Worm (Caenorhabditis elegans) whole organism, young adult: ENCODE results near the gene efn-4.

Source experiments
- B0336.3 ChIP-seq: fragments of 200-800 bp; sonication (Bioruptor generic); IDR thresholded peaks from 2 replicates; pipeline ENCODE4 v1.3.6; 2022; ENCODE audit warnings: missing genetic modification characterization, missing compliant biosample characterization
- D2030.7 ChIP-seq: fragments of 200-800 bp; sonication (Bioruptor generic); IDR thresholded peaks from 2 replicates; pipeline ENCODE4 v1.3.6; 2022; ENCODE audit warnings: missing genetic modification reagents, missing genetic modification characterization, missing compliant biosample characterization
- F37B4.10 ChIP-seq: fragments of 200-800 bp; sonication (Bioruptor generic); IDR thresholded peaks from 2 replicates; pipeline ENCODE4 v1.3.6; 2022; ENCODE audit warnings: missing genetic modification characterization, missing compliant biosample characterization
- F49E8.2 ChIP-seq: sonication (generic microtip); optimal IDR thresholded peaks from 3 replicates; lab custom pipeline; 2017; ENCODE audit warnings: missing genetic modification characterization, mild to moderate bottlenecking, missing compliant biosample characterization, antibody characterized with exemption, moderate library complexity; ENCODE audit not compliant: insufficient read depth
- F57A8.1 ChIP-seq: fragments of 200-800 bp; sonication (Bioruptor generic); optimal IDR thresholded peaks from 2 replicates; lab custom pipeline; 2018; ENCODE audit warnings: mild to moderate bottlenecking, missing genetic modification characterization, moderate library complexity, missing compliant biosample characterization
- F57C9.4 ChIP-seq: sonication (generic microtip); optimal IDR thresholded peaks from 2 replicates; lab custom pipeline; 2017; ENCODE audit warnings: mild to moderate bottlenecking, missing genetic modification characterization, missing compliant biosample characterization
- K11D2.4 ChIP-seq: fragments of 200-800 bp; sonication (Bioruptor generic); IDR thresholded peaks from 2 replicates; pipeline ENCODE4 v1.3.6; 2022; ENCODE audit warnings: missing genetic modification reagents, missing genetic modification characterization, missing compliant biosample characterization
- T07F8.4 ChIP-seq: sonication (generic microtip); optimal IDR thresholded peaks from 2 replicates; lab custom pipeline; 2016; ENCODE audit warnings: mild to moderate bottlenecking, missing genetic modification characterization, moderate library complexity, missing compliant biosample characterization
- T26A5.8 ChIP-seq: sonication (generic microtip); optimal IDR thresholded peaks from 2 replicates; lab custom pipeline; 2016; ENCODE audit warnings: missing genetic modification characterization, missing compliant biosample characterization
- Y67H2A.10 ChIP-seq: fragments of 200-800 bp; sonication (Bioruptor generic); conservative IDR thresholded peaks from 2 replicates; pipeline ENCODE4 v1.3.6; 2022; ENCODE audit warnings: missing genetic modification reagents, missing genetic modification characterization, missing compliant biosample characterization
- Y79H2A.3 ChIP-seq: fragments of 200-800 bp; sonication (Bioruptor generic); conservative IDR thresholded peaks from 2 replicates; pipeline ENCODE4 v1.3.6; 2022; ENCODE audit warnings: missing genetic modification reagents, missing genetic modification characterization, missing compliant biosample characterization
- ZK185.1 ChIP-seq: sonication (generic microtip); optimal IDR thresholded peaks from 2 replicates; lab custom pipeline; 2016; ENCODE audit warnings: mild to moderate bottlenecking, missing genetic modification characterization, missing compliant biosample characterization; ENCODE audit not compliant: poor library complexity, severe bottlenecking
- aptf-2 ChIP-seq: fragments of 200-800 bp; sonication (Bioruptor generic); conservative IDR thresholded peaks from 2 replicates; pipeline ENCODE4 v1.3.6; 2022; ENCODE audit warnings: missing genetic modification reagents, missing genetic modification characterization, missing compliant biosample characterization
- aptf-3 ChIP-seq: fragments of 200-800 bp; sonication (Bioruptor generic); IDR thresholded peaks from 2 replicates; pipeline ENCODE4 v1.3.6; 2022; ENCODE audit warnings: missing genetic modification characterization, missing compliant biosample characterization
- attf-6 ChIP-seq: fragments of 200-800 bp; sonication (Bioruptor generic); IDR thresholded peaks from 2 replicates; pipeline ENCODE4 v1.3.6; 2022; ENCODE audit warnings: missing genetic modification reagents, missing genetic modification characterization, missing compliant biosample characterization
- bed-1 ChIP-seq: fragments of 200-800 bp; sonication (Bioruptor generic); IDR thresholded peaks from 2 replicates; pipeline ENCODE4 v1.3.6; 2022; ENCODE audit warnings: missing genetic modification reagents, missing genetic modification characterization, missing compliant biosample characterization
- ceh-27 ChIP-seq: fragments of 200-800 bp; sonication (Bioruptor generic); optimal IDR thresholded peaks from 2 replicates; lab custom pipeline; 2018; ENCODE audit warnings: mild to moderate bottlenecking, missing genetic modification characterization, moderate library complexity, missing compliant biosample characterization
- ceh-40 ChIP-seq: fragments of 200-800 bp; sonication (Bioruptor generic); IDR thresholded peaks from 2 replicates; pipeline ENCODE4 v1.3.6; 2022; ENCODE audit warnings: missing genetic modification characterization, missing compliant biosample characterization
- die-1 ChIP-seq: sonication (generic microtip); optimal IDR thresholded peaks from 2 replicates; lab custom pipeline; 2016; ENCODE audit warnings: missing genotype, mild to moderate bottlenecking, missing genetic modification characterization, missing compliant biosample characterization
- egl-18 ChIP-seq: fragments of 200-800 bp; sonication (Bioruptor generic); IDR thresholded peaks from 2 replicates; pipeline ENCODE4 v1.3.6; 2022; ENCODE audit warnings: missing genetic modification reagents, missing genetic modification characterization, missing compliant biosample characterization
- ekl-4 ChIP-seq: fragments of 200-800 bp; sonication (Bioruptor generic); IDR thresholded peaks from 2 replicates; pipeline ENCODE4 v1.3.6; 2022; ENCODE audit warnings: missing genetic modification reagents, missing genetic modification characterization, missing compliant biosample characterization
- ets-4 ChIP-seq: fragments of 200-800 bp; sonication (Bioruptor generic); optimal IDR thresholded peaks from 2 replicates; lab custom pipeline; 2018; ENCODE audit warnings: mild to moderate bottlenecking, missing genetic modification characterization, missing compliant biosample characterization
- fkh-3 ChIP-seq: sonication (generic microtip); optimal IDR thresholded peaks from 2 replicates; lab custom pipeline; 2016; ENCODE audit warnings: mild to moderate bottlenecking, missing genetic modification characterization, missing compliant biosample characterization
- gei-17 ChIP-seq: fragments of 200-800 bp; sonication (Bioruptor generic); optimal IDR thresholded peaks from 2 replicates; lab custom pipeline; 2018; ENCODE audit warnings: mild to moderate bottlenecking, missing genetic modification characterization, missing compliant biosample characterization
- hlh-26 ChIP-seq: fragments of 200-800 bp; sonication (Bioruptor generic); conservative IDR thresholded peaks from 2 replicates; pipeline ENCODE4 v1.3.6; 2022; ENCODE audit warnings: missing genetic modification reagents, missing genetic modification characterization, missing compliant biosample characterization
- hmg-1.2 ChIP-seq: fragments of 200-800 bp; sonication (Bioruptor generic); IDR thresholded peaks from 2 replicates; pipeline ENCODE4 v1.3.6; 2022; ENCODE audit warnings: missing genetic modification reagents, missing genetic modification characterization, missing compliant biosample characterization
- hmg-20 ChIP-seq: fragments of 200-800 bp; sonication (Bioruptor generic); IDR thresholded peaks from 2 replicates; pipeline ENCODE4 v1.3.6; 2022; ENCODE audit warnings: missing genetic modification reagents, missing genetic modification characterization, missing compliant biosample characterization
- lag-1 ChIP-seq: fragments of 200-800 bp; sonication (Bioruptor generic); IDR thresholded peaks from 2 replicates; pipeline ENCODE4 v1.3.6; 2022; ENCODE audit warnings: missing genetic modification reagents, missing genetic modification characterization, missing compliant biosample characterization
- let-607 ChIP-seq, 2 experiments: fragments of 200-800 bp in 1 of 2; sonication (Bioruptor generic) in 1 of 2; sonication (generic microtip) in 1 of 2; optimal IDR thresholded peaks; 2 replicates each; lab custom pipeline; 2016 to 2018; ENCODE audit warnings: mild to moderate bottlenecking in 2 of 2, missing compliant biosample characterization in 2 of 2, missing genetic modification characterization in 2 of 2, moderate library complexity in 2 of 2, missing genotype in 1 of 2
- lin-40 ChIP-seq: sonication (generic microtip); optimal IDR thresholded peaks from 2 replicates; lab custom pipeline; 2016; ENCODE audit warnings: missing genetic modification characterization, mild to moderate bottlenecking, missing compliant biosample characterization, missing genotype, missing genetic modification reagents
- lsl-1 ChIP-seq: fragments of 200-800 bp; sonication (Bioruptor generic); optimal IDR thresholded peaks from 2 replicates; lab custom pipeline; 2018; ENCODE audit warnings: mild to moderate bottlenecking, missing genetic modification characterization, moderate library complexity, missing compliant biosample characterization
- madf-8 ChIP-seq: fragments of 200-800 bp; sonication (Bioruptor generic); conservative IDR thresholded peaks from 2 replicates; pipeline ENCODE4 v1.3.6; 2022; ENCODE audit warnings: missing genetic modification reagents, missing genetic modification characterization, missing compliant biosample characterization
- mes-4 ChIP-seq: sonication (generic microtip); optimal IDR thresholded peaks from 2 replicates; lab custom pipeline; 2016; ENCODE audit warnings: missing genotype, missing genetic modification characterization, missing compliant biosample characterization
- nfya-1 ChIP-seq: sonication (generic microtip); optimal IDR thresholded peaks from 2 replicates; lab custom pipeline; 2017; ENCODE audit warnings: antibody characterized with exemption, missing compliant biosample characterization, missing genetic modification characterization, borderline replicate concordance; ENCODE audit not compliant: insufficient read depth
- nfyb-1 ChIP-seq: fragments of 200-800 bp; sonication (Bioruptor generic); IDR thresholded peaks from 2 replicates; pipeline ENCODE4 v1.3.6; 2022; ENCODE audit warnings: missing genetic modification reagents, missing genetic modification characterization, missing compliant biosample characterization
- nhr-179 ChIP-seq: sonication (generic microtip); optimal IDR thresholded peaks from 2 replicates; lab custom pipeline; 2016; ENCODE audit warnings: mild to moderate bottlenecking, missing genetic modification characterization, missing compliant biosample characterization
- nhr-80 ChIP-seq: sonication (generic microtip); optimal IDR thresholded peaks from 2 replicates; lab custom pipeline; 2016; ENCODE audit warnings: missing genetic modification characterization, missing compliant biosample characterization
- pbrm-1 ChIP-seq: fragments of 200-800 bp; sonication (Bioruptor generic); IDR thresholded peaks from 2 replicates; pipeline ENCODE4 v1.3.6; 2022; ENCODE audit warnings: missing genetic modification reagents, missing genetic modification characterization, missing compliant biosample characterization
- rcor-1 ChIP-seq: fragments of 200-800 bp; sonication (Bioruptor generic); IDR thresholded peaks from 2 replicates; pipeline ENCODE4 v1.3.6; 2022; ENCODE audit warnings: missing genetic modification reagents, missing genetic modification characterization, missing compliant biosample characterization
- snpc-1.1 ChIP-seq: sonication (generic microtip); optimal IDR thresholded peaks from 2 replicates; lab custom pipeline; 2017; ENCODE audit warnings: missing genetic modification characterization, mild to moderate bottlenecking, missing compliant biosample characterization, antibody characterized with exemption, moderate library complexity, missing genotype, missing genetic modification reagents; ENCODE audit not compliant: insufficient read depth
- sptf-2 ChIP-seq: fragments of 200-800 bp; sonication (Bioruptor generic); optimal IDR thresholded peaks from 2 replicates; lab custom pipeline; 2018; ENCODE audit warnings: mild to moderate bottlenecking, missing genetic modification characterization, missing compliant biosample characterization
- tbx-9 ChIP-seq: sonication (generic microtip); optimal IDR thresholded peaks from 2 replicates; lab custom pipeline; 2016; ENCODE audit warnings: borderline replicate concordance, missing genetic modification characterization, inconsistent platforms, missing compliant biosample characterization
- tlf-1 ChIP-seq: fragments of 200-800 bp; sonication (Bioruptor generic); optimal IDR thresholded peaks from 2 replicates; lab custom pipeline; 2018; ENCODE audit warnings: mild to moderate bottlenecking, missing genetic modification characterization, missing compliant biosample characterization
- zfh-2 ChIP-seq: fragments of 200-800 bp; sonication (Bioruptor generic); conservative IDR thresholded peaks from 2 replicates; pipeline ENCODE4 v1.3.6; 2022; ENCODE audit warnings: missing genetic modification reagents, missing genetic modification characterization, missing compliant biosample characterization
- ztf-22 ChIP-seq: fragments of 200-800 bp; sonication (Bioruptor generic); optimal IDR thresholded peaks from 2 replicates; lab custom pipeline; 2018; ENCODE audit warnings: mild to moderate bottlenecking, missing genetic modification characterization, moderate library complexity, missing compliant biosample characterization
- ztf-25 ChIP-seq: fragments of 200-800 bp; sonication (Bioruptor generic); IDR thresholded peaks from 2 replicates; pipeline ENCODE4 v1.3.6; 2022; ENCODE audit warnings: missing genetic modification reagents, missing genetic modification characterization, missing compliant biosample characterization

efn-4 gene

ce11 chrIV:548000-548399 lies 11.0 kb upstream of the efn-4 start, which contains the start of gene F56A11.4:
TSS of gene F56A11.4 (plus strand) at chrIV:548300.
- TF ChIP-seq nhr-179: no peak
- TF ChIP-seq nfyb-1 (GFP tag; lab: Robert Waterston, UW): no peak
- no peak for TF ChIP-seq gei-17 (GFP tag; lab: Kevin White, UChicago)
- no peak for TF ChIP-seq mes-4 (tag; lab: Kevin White, UChicago)
- TF ChIP-seq ztf-25 (GFP tag; lab: Robert Waterston, UW): no peak
- no peak for TF ChIP-seq pbrm-1
- TF ChIP-seq D2030.7 (GFP tag; lab: Robert Waterston, UW): no peak
- TF ChIP-seq K11D2.4 (GFP tag; lab: Robert Waterston, UW): no peak
- TF ChIP-seq die-1 (tag; lab: Kevin White, UChicago): no peak
- no peak for TF ChIP-seq lag-1 (GFP tag; lab: Robert Waterston, UW)
- no peak for TF ChIP-seq ceh-40 (GFP tag; lab: Robert Waterston, UW)
- no peak for TF ChIP-seq F37B4.10
- TF ChIP-seq Y79H2A.3 (GFP tag; lab: Robert Waterston, UW): no peak
- no peak for TF ChIP-seq F49E8.2 (tag; lab: Kevin White, UChicago)
- TF ChIP-seq aptf-2 (GFP tag; lab: Robert Waterston, UW): no peak
- TF ChIP-seq T07F8.4 (tag; lab: Kevin White, UChicago): no peak
- no peak for TF ChIP-seq sptf-2
- TF ChIP-seq attf-6 (GFP tag; lab: Robert Waterston, UW): no peak
- TF ChIP-seq madf-8 (GFP tag; lab: Robert Waterston, UW): no peak
- no peak for TF ChIP-seq F57A8.1

- no peak for TF ChIP-seq F57C9.4 (tag; lab: Kevin White, UChicago)
- peak; percentile 83 for TF ChIP-seq ets-4 (GFP tag; lab: Kevin White, UChicago)
- no peak for TF ChIP-seq hmg-1.2 (GFP tag; lab: Robert Waterston, UW)
- no peak for TF ChIP-seq lsl-1
- no peak for TF ChIP-seq tbx-9 (tag; lab: Kevin White, UChicago)
- TF ChIP-seq ceh-27 (GFP tag; lab: Kevin White, UChicago): no peak
- no peak for TF ChIP-seq hmg-20
- no peak for TF ChIP-seq T26A5.8 (tag; lab: Kevin White, UChicago)
- TF ChIP-seq aptf-3 (GFP tag; lab: Robert Waterston, UW): no peak
- TF ChIP-seq egl-18 (GFP tag; lab: Robert Waterston, UW): no peak
- TF ChIP-seq Y67H2A.10 (GFP tag; lab: Robert Waterston, UW): no peak
- TF ChIP-seq Y79H2A.3 (GFP tag; lab: Robert Waterston, UW): no peak
- TF ChIP-seq rcor-1: no peak
- no peak for TF ChIP-seq ZK185.1 (tag; lab: Kevin White, UChicago)
- TF ChIP-seq B0336.3 (GFP tag; lab: Robert Waterston, UW): no peak
- TF ChIP-seq bed-1: no peak
- TF ChIP-seq ekl-4 (GFP tag; lab: Robert Waterston, UW): no peak
- TF ChIP-seq snpc-1.1: no peak
- TF ChIP-seq fkh-3 (tag; lab: Kevin White, UChicago): no peak
- peak; percentile 66 for TF ChIP-seq ztf-22 (GFP tag; lab: Kevin White, UChicago)
- no peak for TF ChIP-seq nfyb-1 (GFP tag; lab: Robert Waterston, UW)
- TF ChIP-seq zfh-2 (GFP tag; lab: Robert Waterston, UW): no peak
- TF ChIP-seq nhr-80 (tag; lab: Kevin White, UChicago): peak; percentile 93
- TF ChIP-seq lin-40: no peak
- TF ChIP-seq gei-17 (GFP tag; lab: Kevin White, UChicago): no peak
- peak in 1 of 2 experiments; percentile 4 for TF ChIP-seq let-607 (tag; optimal IDR thresholded peaks at IDR 0.05; lab: Kevin White, UChicago)
- TF ChIP-seq hlh-26 (GFP tag; lab: Robert Waterston, UW): no peak
- TF ChIP-seq nfya-1 (tag; lab: Kevin White, UChicago): no peak
- no peak for TF ChIP-seq tlf-1 (GFP tag; lab: Kevin White, UChicago)
Observed at ce11 chrIV:551923-552322, 7.1 kb upstream of the efn-4 start.
